Fruit fly (Drosophila melanogaster) whole organism, embryonic: ENCODE results near the gene CG15728.

ENCODE experiments used
- Asciz ChIP-seq: fragments of 200-800 bp; sonication (Bioruptor generic); optimal IDR thresholded peaks from 2 replicates; lab custom pipeline; 2017; ENCODE audit warnings: missing biosample characterization, mild to moderate bottlenecking, missing genetic modification characterization, missing genetic modification reagents
- CG10267 ChIP-seq: fragments of 200-800 bp; sonication (Bioruptor generic); optimal IDR thresholded peaks from 2 replicates; lab custom pipeline; 2018; ENCODE audit warnings: missing biosample characterization, mild to moderate bottlenecking, missing genetic modification characterization, moderate library complexity
- CG10979 ChIP-seq: fragments of 200-800 bp; sonication (Bioruptor generic); optimal IDR thresholded peaks from 2 replicates; lab custom pipeline; 2018; ENCODE audit warnings: missing biosample characterization, mild to moderate bottlenecking, missing genetic modification characterization, moderate library complexity
- CG11085 ChIP-seq: fragments of 200-800 bp; sonication (Bioruptor generic); IDR thresholded peaks from 2 replicates; pipeline ENCODE4 v1.3.6; 2022; ENCODE audit warnings: missing biosample characterization, missing genetic modification characterization
- CG12236 ChIP-seq: fragments of 200-800 bp; sonication (Bioruptor generic); optimal IDR thresholded peaks from 2 replicates; lab custom pipeline; 2016; ENCODE audit warnings: missing biosample characterization, missing genetic modification characterization
- CG13123 ChIP-seq: fragments of 200-800 bp; sonication (Bioruptor generic); optimal IDR thresholded peaks from 2 replicates; lab custom pipeline; 2016; ENCODE audit warnings: missing biosample characterization, missing genetic modification characterization
- CG13624 ChIP-seq: fragments of 200-800 bp; sonication (Bioruptor generic); optimal IDR thresholded peaks from 2 replicates; lab custom pipeline; 2016; ENCODE audit warnings: missing biosample characterization, missing genetic modification characterization
- CG13775 ChIP-seq: fragments of 200-800 bp; sonication (Bioruptor generic); optimal IDR thresholded peaks from 3 replicates; lab custom pipeline; 2017; ENCODE audit warnings: missing biosample characterization, mild to moderate bottlenecking, missing genetic modification characterization
- CG16813 ChIP-seq: fragments of 200-800 bp; sonication (Bioruptor generic); IDR thresholded peaks from 3 replicates; pipeline ENCODE4 v1.3.6; 2022; ENCODE audit warnings: missing biosample characterization, missing genetic modification characterization; ENCODE audit not compliant: partially characterized antibody
- CG32772 ChIP-seq: fragments of 200-800 bp; sonication (Bioruptor generic); IDR thresholded peaks from 2 replicates; pipeline ENCODE4 v1.3.6; 2022; ENCODE audit warnings: missing biosample characterization, missing genetic modification characterization
- CG34422 ChIP-seq: fragments of 200-800 bp; sonication (Bioruptor generic); IDR thresholded peaks from 3 replicates; pipeline ENCODE4 v1.3.6; 2022; ENCODE audit warnings: missing biosample characterization, missing genetic modification characterization
- CG3995 ChIP-seq: fragments of 200-800 bp; sonication (Bioruptor generic); optimal IDR thresholded peaks from 3 replicates; lab custom pipeline; 2016; ENCODE audit warnings: missing biosample characterization, missing genetic modification characterization
- CG4404 ChIP-seq: fragments of 200-800 bp; sonication (Bioruptor generic); IDR thresholded peaks from 2 replicates; pipeline ENCODE4 v1.3.6; 2022; ENCODE audit warnings: missing biosample characterization, missing genetic modification characterization
- CG6272 ChIP-seq: fragments of 200-800 bp; sonication (Bioruptor generic); IDR thresholded peaks from 2 replicates; pipeline ENCODE4 v1.3.6; 2022; ENCODE audit warnings: missing biosample characterization, missing genetic modification characterization
- CG7786 ChIP-seq: fragments of 200-800 bp; sonication (Bioruptor generic); optimal IDR thresholded peaks from 2 replicates; lab custom pipeline; 2016; ENCODE audit warnings: missing biosample characterization, missing genetic modification characterization
- CG8281 ChIP-seq: fragments of 200-800 bp; sonication (Bioruptor generic); optimal IDR thresholded peaks from 2 replicates; lab custom pipeline; 2018; ENCODE audit warnings: missing biosample characterization, mild to moderate bottlenecking, missing genetic modification characterization, moderate library complexity
- CG9727 ChIP-seq: fragments of 200-800 bp; sonication (Bioruptor generic); optimal IDR thresholded peaks from 3 replicates; lab custom pipeline; 2017; ENCODE audit warnings: missing biosample characterization, mild to moderate bottlenecking, missing genetic modification characterization
- Dbx ChIP-seq: fragments of 200-800 bp; sonication (Bioruptor generic); IDR thresholded peaks from 3 replicates; pipeline ENCODE4 v1.3.6; 2022; ENCODE audit warnings: missing biosample characterization, missing genetic modification characterization
- Dip3 ChIP-seq: fragments of 200-800 bp; sonication (Bioruptor generic); optimal IDR thresholded peaks from 3 replicates; lab custom pipeline; 2016; ENCODE audit warnings: missing biosample characterization, missing genetic modification characterization
- Doc2 ChIP-seq: fragments of 200-800 bp; sonication (Bioruptor generic); IDR thresholded peaks from 2 replicates; pipeline ENCODE4 v1.3.6; 2022; ENCODE audit warnings: missing biosample characterization, missing genetic modification characterization
- Drgx ChIP-seq: fragments of 200-800 bp; sonication (Bioruptor generic); IDR thresholded peaks from 2 replicates; pipeline ENCODE4 v1.3.6; 2022; ENCODE audit warnings: missing biosample characterization, missing genetic modification characterization
- Fer2 ChIP-seq: fragments of 200-800 bp; sonication (Bioruptor generic); optimal IDR thresholded peaks from 2 replicates; lab custom pipeline; 2018; ENCODE audit warnings: missing biosample characterization, mild to moderate bottlenecking, missing genetic modification characterization, moderate library complexity
- Fer3 ChIP-seq: fragments of 200-800 bp; sonication (Bioruptor generic); optimal IDR thresholded peaks from 2 replicates; lab custom pipeline; 2018; ENCODE audit warnings: missing biosample characterization, mild to moderate bottlenecking, missing genetic modification characterization, moderate library complexity
- HLH3B ChIP-seq: fragments of 200-800 bp; sonication (Bioruptor generic); IDR thresholded peaks from 2 replicates; pipeline ENCODE4 v1.3.6; 2022; ENCODE audit warnings: missing biosample characterization, missing genetic modification characterization
- HLH4C ChIP-seq: fragments of 200-800 bp; sonication (Bioruptor generic); IDR thresholded peaks from 3 replicates; pipeline ENCODE4 v1.3.6; 2022; ENCODE audit warnings: missing biosample characterization, missing genetic modification characterization; ENCODE audit not compliant: partially characterized antibody
- Hey ChIP-seq: fragments of 200-800 bp; sonication (Bioruptor generic); optimal IDR thresholded peaks from 3 replicates; lab custom pipeline; 2018; ENCODE audit warnings: missing biosample characterization, mild to moderate bottlenecking, missing genetic modification characterization
- MBD-R2 ChIP-seq: fragments of 200-800 bp; sonication (Bioruptor generic); IDR thresholded peaks from 2 replicates; pipeline ENCODE4 v1.3.6; 2022; ENCODE audit warnings: missing biosample characterization, missing genetic modification characterization
- Oli ChIP-seq: fragments of 200-800 bp; sonication (Bioruptor generic); optimal IDR thresholded peaks from 2 replicates; lab custom pipeline; 2018; ENCODE audit warnings: missing biosample characterization, mild to moderate bottlenecking, missing genetic modification characterization, moderate library complexity
- Rx ChIP-seq: fragments of 200-800 bp; sonication (Bioruptor generic); IDR thresholded peaks from 2 replicates; pipeline ENCODE4 v1.3.6; 2022; ENCODE audit warnings: missing biosample characterization, missing genetic modification characterization
- Scr ChIP-seq: fragments of 200-800 bp; sonication (Bioruptor generic); IDR thresholded peaks from 2 replicates; pipeline ENCODE4 v1.3.6; 2022; ENCODE audit warnings: missing biosample characterization, missing genetic modification characterization; ENCODE audit not compliant: partially characterized antibody
- cato ChIP-seq: fragments of 200-800 bp; sonication (Bioruptor generic); optimal IDR thresholded peaks from 2 replicates; lab custom pipeline; 2016; ENCODE audit warnings: missing biosample characterization, missing genetic modification characterization, borderline replicate concordance
- cg ChIP-seq: fragments of 200-800 bp; sonication (Bioruptor generic); optimal IDR thresholded peaks from 3 replicates; lab custom pipeline; 2019; ENCODE audit warnings: missing biosample characterization, mild to moderate bottlenecking, missing genetic modification characterization, moderate library complexity
- dimm ChIP-seq: fragments of 200-800 bp; sonication (Bioruptor generic); IDR thresholded peaks from 2 replicates; pipeline ENCODE4 v1.3.6; 2022; ENCODE audit warnings: missing biosample characterization, missing genetic modification characterization
- dpn ChIP-seq, 2 experiments: fragments of 200-800 bp; sonication (Bioruptor generic); optimal IDR thresholded peaks; 3 replicates each; lab custom pipeline; 2016; ENCODE audit warnings: missing biosample characterization in 2 of 2, missing genetic modification characterization in 2 of 2
- dysf ChIP-seq: fragments of 200-800 bp; sonication (Bioruptor generic); IDR thresholded peaks from 3 replicates; pipeline ENCODE4 v1.3.6; 2022; ENCODE audit warnings: missing biosample characterization, missing genetic modification characterization
- emc ChIP-seq: fragments of 200-800 bp; sonication (Bioruptor generic); optimal IDR thresholded peaks from 2 replicates; lab custom pipeline; 2016; ENCODE audit warnings: missing biosample characterization, missing genetic modification characterization
- esg ChIP-seq: fragments of 200-800 bp; sonication (Bioruptor generic); conservative IDR thresholded peaks from 2 replicates; pipeline ENCODE4 v1.3.6; 2022; ENCODE audit warnings: missing biosample characterization, missing genetic modification characterization
- exex ChIP-seq: fragments of 200-800 bp; sonication (Bioruptor generic); optimal IDR thresholded peaks from 4 replicates; lab custom pipeline; 2018; ENCODE audit warnings: missing biosample characterization, mild to moderate bottlenecking, missing genetic modification characterization, moderate library complexity
- gfzf ChIP-seq: fragments of 200-800 bp; sonication (Bioruptor generic); optimal IDR thresholded peaks from 2 replicates; lab custom pipeline; 2016; ENCODE audit warnings: missing biosample characterization, mild to moderate bottlenecking, missing genetic modification characterization, moderate library complexity
- kah ChIP-seq: fragments of 200-800 bp; sonication (Bioruptor generic); optimal IDR thresholded peaks from 2 replicates; lab custom pipeline; 2018; ENCODE audit warnings: missing biosample characterization, mild to moderate bottlenecking, missing genetic modification characterization
- lab ChIP-seq: fragments of 200-800 bp; sonication (Bioruptor generic); optimal IDR thresholded peaks from 3 replicates; lab custom pipeline; 2017; ENCODE audit warnings: missing biosample characterization, missing genetic modification characterization, mild to moderate bottlenecking, moderate library complexity, missing genetic modification reagents
- lilli ChIP-seq: fragments of 200-800 bp; sonication (Bioruptor generic); optimal IDR thresholded peaks from 3 replicates; lab custom pipeline; 2016; ENCODE audit warnings: missing biosample characterization, missing genetic modification characterization
- maf-S ChIP-seq: fragments of 200-800 bp; sonication (Bioruptor generic); optimal IDR thresholded peaks from 2 replicates; lab custom pipeline; 2016; ENCODE audit warnings: missing biosample characterization, missing genetic modification characterization
- nmo ChIP-seq: fragments of 200-800 bp; sonication (Bioruptor generic); optimal IDR thresholded peaks from 2 replicates; lab custom pipeline; 2018; ENCODE audit warnings: missing biosample characterization, mild to moderate bottlenecking, missing genetic modification characterization, moderate library complexity
- odd ChIP-seq: fragments of 200-800 bp; sonication (Bioruptor generic); optimal IDR thresholded peaks from 2 replicates; lab custom pipeline; 2017; ENCODE audit warnings: missing biosample characterization, mild to moderate bottlenecking, missing genetic modification characterization
- sens-2 ChIP-seq: fragments of 200-800 bp; sonication (Bioruptor generic); IDR thresholded peaks from 2 replicates; pipeline ENCODE4 v1.3.6; 2022; ENCODE audit warnings: missing biosample characterization, missing genetic modification characterization
- sug ChIP-seq: fragments of 200-800 bp; optimal IDR thresholded peaks from 2 replicates; lab custom pipeline; 2019; ENCODE audit warnings: missing biosample characterization, mild to moderate bottlenecking, missing genetic modification characterization, moderate library complexity
- wek ChIP-seq: fragments of 200-800 bp; sonication (Bioruptor generic); optimal IDR thresholded peaks from 3 replicates; lab custom pipeline; 2018; ENCODE audit warnings: missing biosample characterization, mild to moderate bottlenecking, missing genetic modification characterization, moderate library complexity
- z ChIP-seq: fragments of 200-800 bp; sonication (Bioruptor generic); IDR thresholded peaks from 3 replicates; pipeline ENCODE4 v1.3.6; 2022; ENCODE audit warnings: missing biosample characterization, missing genetic modification characterization

Gene CG15728

dm6 chrX:12595610-12596336 lies 28.3 kb upstream of the CG15728 start, which contains the start of the genes CG1824 and Sec16 (continued):
- peak; percentile 69 for TF ChIP-seq sug (tag; lab: Kevin White, UChicago)
- peak; percentile 70 for TF ChIP-seq nmo (GFP tag; lab: Kevin White, UChicago)
- TF ChIP-seq Drgx, result 0 out of 2 replicates have a peak, but pooled peaks have one; percentile 5
- peak; percentile 33; the same call in 1 of the 3 replicates for TF ChIP-seq Dbx (GFP tag; lab: Robert Waterston, UW)
- no peak for TF ChIP-seq dysf (GFP tag; lab: Robert Waterston, UW)
- TF ChIP-seq Fer2 (tag; lab: Kevin White, UChicago), result peak; percentile 19
- TF ChIP-seq Rx, result no peak
- no peak for TF ChIP-seq Asciz
- TF ChIP-seq odd (GFP tag; lab: Kevin White, UChicago), result no peak
- TF ChIP-seq gfzf, result peak; percentile 36
- TF ChIP-seq CG13775, result peak; percentile 66
- TF ChIP-seq dpn (GFP tag; optimal IDR thresholded peaks at IDR 0.05; lab: Kevin White, UChicago), result peak; percentile 21 to 46
- no peak for TF ChIP-seq CG4404 (GFP tag; lab: Robert Waterston, UW)
- TF ChIP-seq Oli (tag; lab: Kevin White, UChicago), result peak; percentile 32
- TF ChIP-seq sens-2 (GFP tag; lab: Robert Waterston, UW), result no peak
- peak; percentile 54 for TF ChIP-seq CG9727
- no peak for TF ChIP-seq HLH4C
- peak; percentile 22 for TF ChIP-seq cato (GFP tag; lab: Kevin White, UChicago)
- peak; percentile 2 for TF ChIP-seq maf-S
- no peak for TF ChIP-seq CG13624 (GFP tag; lab: Kevin White, UChicago)
- TF ChIP-seq CG6272 (GFP tag; lab: Robert Waterston, UW), result no peak
- no peak for TF ChIP-seq Dip3 (GFP tag; lab: Kevin White, UChicago)
- no peak for TF ChIP-seq Doc2 (GFP tag; lab: Robert Waterston, UW)
- peak; percentile 29 for TF ChIP-seq CG10979 (tag; lab: Kevin White, UChicago)
- TF ChIP-seq esg (GFP tag; lab: Robert Waterston, UW), result peak; percentile 18; the same call in 1 of the 2 replicates
- no peak for TF ChIP-seq CG12236 (GFP tag; lab: Kevin White, UChicago)
- TF ChIP-seq CG11085 (GFP tag; lab: Robert Waterston, UW), result 0 out of 2 replicates have a peak, but pooled peaks have one; percentile 21
- no peak for TF ChIP-seq Hey (tag; lab: Kevin White, UChicago)
- TF ChIP-seq lilli, result peak; percentile 42
- peak; percentile 16 for TF ChIP-seq Fer3 (tag; lab: Kevin White, UChicago)
- peak; percentile 60 for TF ChIP-seq exex (tag; lab: Kevin White, UChicago)
- TF ChIP-seq kah, result no peak
- TF ChIP-seq CG16813 (GFP tag; lab: Robert Waterston, UW), result peak; percentile 53; the same call in 2 of the 3 replicates
- TF ChIP-seq dimm (GFP tag; lab: Robert Waterston, UW), result no peak
- TF ChIP-seq wek, result no peak
- peak; percentile 60 for TF ChIP-seq cg (GFP tag; lab: Kevin White, UChicago)
- no peak; the same call in 1 of the 3 replicates for TF ChIP-seq CG34422 (GFP tag; lab: Robert Waterston, UW)
- TF ChIP-seq HLH3B (GFP tag; lab: Robert Waterston, UW), result no peak
- no peak for TF ChIP-seq CG8281 (tag; lab: Kevin White, UChicago)
- peak; percentile 66 for TF ChIP-seq Scr (GFP tag; lab: Robert Waterston, UW)
- TF ChIP-seq CG32772 (GFP tag; lab: Robert Waterston, UW), result no peak
- peak; percentile 52 for TF ChIP-seq CG10267 (tag; lab: Kevin White, UChicago)
- TF ChIP-seq CG7786 (GFP tag; lab: Kevin White, UChicago), result peak; percentile 7
- TF ChIP-seq CG3995 (GFP tag; lab: Kevin White, UChicago), result peak; percentile 93
- no peak for TF ChIP-seq z (GFP tag; lab: Robert Waterston, UW)
- TF ChIP-seq lab (GFP tag; lab: Kevin White, UChicago), result no peak
- TF ChIP-seq emc (GFP tag; lab: Kevin White, UChicago), result no peak
- TF ChIP-seq CG13123 (GFP tag; lab: Kevin White, UChicago), result no peak
- TF ChIP-seq MBD-R2 (GFP tag; lab: Robert Waterston, UW), result no peak; the same call in 1 of the 2 replicates
